Fruit fly (Drosophila melanogaster) whole organism, embryonic: ENCODE data around the gene CG43137.

Experiments used
- B-H1 ChIP-seq: fragments of 200-800 bp; sonication (Bioruptor generic); IDR thresholded peaks from 3 replicates; pipeline ENCODE4 v1.3.6; 2022; ENCODE audit warnings: missing biosample characterization, missing genetic modification characterization
- B-H2 ChIP-seq: fragments of 200-800 bp; sonication (Bioruptor generic); optimal IDR thresholded peaks from 2 replicates; lab custom pipeline; 2018; ENCODE audit warnings: missing biosample characterization, mild to moderate bottlenecking, missing genetic modification characterization
- CG11085 ChIP-seq: fragments of 200-800 bp; sonication (Bioruptor generic); IDR thresholded peaks from 2 replicates; pipeline ENCODE4 v1.3.6; 2022; ENCODE audit warnings: missing biosample characterization, missing genetic modification characterization
- CG12104 ChIP-seq: fragments of 200-800 bp; sonication (Bioruptor generic); optimal IDR thresholded peaks from 3 replicates; lab custom pipeline; 2016; ENCODE audit warnings: missing biosample characterization, missing genetic modification characterization
- CG12155 ChIP-seq: fragments of 200-800 bp; sonication (Bioruptor generic); optimal IDR thresholded peaks from 3 replicates; lab custom pipeline; 2016; ENCODE audit warnings: missing biosample characterization, missing genetic modification characterization
- CG12744 ChIP-seq: fragments of 200-800 bp; sonication (Bioruptor generic); optimal IDR thresholded peaks from 2 replicates; lab custom pipeline; 2016; ENCODE audit warnings: missing biosample characterization, missing genetic modification characterization
- CG1529 ChIP-seq: fragments of 200-800 bp; sonication (Bioruptor generic); optimal IDR thresholded peaks from 3 replicates; lab custom pipeline; 2018; ENCODE audit warnings: missing biosample characterization, missing genetic modification characterization
- CG15514 ChIP-seq: fragments of 200-800 bp; sonication (Bioruptor generic); optimal IDR thresholded peaks from 3 replicates; lab custom pipeline; 2017; ENCODE audit warnings: missing biosample characterization, missing genetic modification characterization, mild to moderate bottlenecking, moderate library complexity, missing genetic modification reagents
- CG1603 ChIP-seq: fragments of 200-800 bp; sonication (Bioruptor generic); optimal IDR thresholded peaks from 2 replicates; lab custom pipeline; 2019; ENCODE audit warnings: missing biosample characterization, mild to moderate bottlenecking, missing genetic modification characterization, moderate library complexity
- CG16815 ChIP-seq: fragments of 200-800 bp; sonication (Bioruptor generic); optimal IDR thresholded peaks from 3 replicates; lab custom pipeline; 2017; ENCODE audit warnings: missing biosample characterization, mild to moderate bottlenecking, missing genetic modification characterization
- CG16863 ChIP-seq: fragments of 200-800 bp; sonication (Bioruptor generic); optimal IDR thresholded peaks from 3 replicates; lab custom pipeline; 2016; ENCODE audit warnings: missing biosample characterization, missing genetic modification characterization
- CG18011 ChIP-seq: fragments of 200-800 bp; sonication (Bioruptor generic); optimal IDR thresholded peaks from 2 replicates; lab custom pipeline; 2017; ENCODE audit warnings: missing biosample characterization, missing genetic modification characterization, mild to moderate bottlenecking, moderate library complexity, missing genotype
- CG18764 ChIP-seq: fragments of 200-800 bp; sonication (Bioruptor generic); optimal IDR thresholded peaks from 3 replicates; lab custom pipeline; 2016; ENCODE audit warnings: missing biosample characterization, missing genetic modification characterization
- CG30403 ChIP-seq: fragments of 200-800 bp; sonication (Bioruptor generic); optimal IDR thresholded peaks from 3 replicates; lab custom pipeline; 2016; ENCODE audit warnings: missing biosample characterization, missing genetic modification characterization
- CG33557 ChIP-seq: fragments of 200-800 bp; sonication (Bioruptor generic); optimal IDR thresholded peaks from 2 replicates; lab custom pipeline; 2019; ENCODE audit warnings: missing biosample characterization, mild to moderate bottlenecking, missing genetic modification characterization, moderate library complexity
- CG4328 ChIP-seq: fragments of 200-800 bp; sonication (Bioruptor generic); optimal IDR thresholded peaks from 3 replicates; lab custom pipeline; 2017; ENCODE audit warnings: missing biosample characterization, missing genetic modification reagents, missing genetic modification characterization
- CG5245 ChIP-seq: fragments of 200-800 bp; sonication (Bioruptor generic); optimal IDR thresholded peaks from 3 replicates; lab custom pipeline; 2016; ENCODE audit warnings: missing biosample characterization, missing genetic modification characterization
- CG6813 ChIP-seq: fragments of 200-800 bp; sonication (Bioruptor generic); optimal IDR thresholded peaks from 2 replicates; lab custom pipeline; 2017; ENCODE audit warnings: missing biosample characterization, missing genetic modification characterization, mild to moderate bottlenecking, moderate library complexity, missing genetic modification reagents
- CG8290 ChIP-seq, 3 experiments: fragments of 200-800 bp; sonication (Bioruptor generic); optimal IDR thresholded peaks; 2 replicates each; lab custom pipeline; 2016 to 2019; ENCODE audit warnings: missing biosample characterization in 3 of 3, missing genetic modification characterization in 3 of 3, mild to moderate bottlenecking in 2 of 3, moderate library complexity in 1 of 3
- CG9932 ChIP-seq: fragments of 200-800 bp; sonication (Bioruptor generic); IDR thresholded peaks from 2 replicates; pipeline ENCODE4 v1.3.6; 2022; ENCODE audit warnings: missing biosample characterization, missing genetic modification characterization
- CTCF ChIP-seq: fragments of 200-800 bp; sonication (Bioruptor generic); optimal IDR thresholded peaks from 2 replicates; lab custom pipeline; 2017; ENCODE audit warnings: missing biosample characterization, mild to moderate bottlenecking, missing genetic modification characterization, moderate library complexity
- CoRest ChIP-seq: fragments of 200-800 bp; sonication (Bioruptor generic); optimal IDR thresholded peaks from 3 replicates; lab custom pipeline; 2018; ENCODE audit warnings: missing biosample characterization, mild to moderate bottlenecking, missing genetic modification characterization, moderate library complexity
- Dref ChIP-seq: fragments of 200-800 bp; sonication (Bioruptor generic); IDR thresholded peaks from 2 replicates; pipeline ENCODE4 v1.3.6; 2022; ENCODE audit warnings: missing biosample characterization, missing genetic modification characterization
- Drgx ChIP-seq: fragments of 200-800 bp; sonication (Bioruptor generic); IDR thresholded peaks from 2 replicates; pipeline ENCODE4 v1.3.6; 2022; ENCODE audit warnings: missing biosample characterization, missing genetic modification characterization
- ERR ChIP-seq: fragments of 200-800 bp; sonication (Bioruptor generic); optimal IDR thresholded peaks from 2 replicates; lab custom pipeline; 2016; ENCODE audit warnings: missing biosample characterization, missing genetic modification characterization
- Eip74EF ChIP-seq, 2 experiments: fragments of 200-800 bp in 1 of 2; fragments of >200 bp in 1 of 2; sonication (Bioruptor generic) in 1 of 2; optimal IDR thresholded peaks; 2 replicates each; lab custom pipeline; 2017 to 2019; ENCODE audit warnings: missing biosample characterization in 2 of 2, missing genetic modification characterization in 2 of 2, mild to moderate bottlenecking in 1 of 2, moderate library complexity in 1 of 2
- HLH54F ChIP-seq: fragments of 200-800 bp; sonication (Bioruptor generic); optimal IDR thresholded peaks from 3 replicates; lab custom pipeline; 2016; ENCODE audit warnings: missing biosample characterization, missing genetic modification characterization
- MESR4 ChIP-seq: fragments of 200-800 bp; sonication (Bioruptor generic); optimal IDR thresholded peaks from 2 replicates; lab custom pipeline; 2018; ENCODE audit warnings: missing biosample characterization, mild to moderate bottlenecking, missing genetic modification characterization, moderate library complexity
- Max ChIP-seq: fragments of 200-800 bp; sonication (Bioruptor generic); optimal IDR thresholded peaks from 2 replicates; lab custom pipeline; 2016; ENCODE audit warnings: missing biosample characterization, mild to moderate bottlenecking, missing genetic modification characterization
- Nf-YC ChIP-seq: fragments of 200-800 bp; optimal IDR thresholded peaks from 3 replicates; lab custom pipeline; 2019; ENCODE audit warnings: missing biosample characterization, mild to moderate bottlenecking, missing genetic modification characterization, moderate library complexity
- Oli ChIP-seq: fragments of 200-800 bp; sonication (Bioruptor generic); optimal IDR thresholded peaks from 2 replicates; lab custom pipeline; 2018; ENCODE audit warnings: missing biosample characterization, mild to moderate bottlenecking, missing genetic modification characterization, moderate library complexity
- Pdp1 ChIP-seq, 2 experiments: fragments of 200-800 bp; sonication (Bioruptor generic); optimal IDR thresholded peaks; 3 replicates each; lab custom pipeline; 2016; ENCODE audit warnings: missing biosample characterization in 2 of 2, missing genetic modification characterization in 2 of 2, mild to moderate bottlenecking in 1 of 2, moderate library complexity in 1 of 2
- Rfx ChIP-seq: fragments of 200-800 bp; sonication (Bioruptor generic); IDR thresholded peaks from 2 replicates; pipeline ENCODE4 v1.3.6; 2022; ENCODE audit warnings: missing biosample characterization, missing genetic modification characterization
- Sry-δ ChIP-seq: fragments of 200-800 bp; sonication (Bioruptor generic); optimal IDR thresholded peaks from 2 replicates; lab custom pipeline; 2016; ENCODE audit warnings: missing biosample characterization, missing genetic modification characterization
- Xbp1 ChIP-seq: fragments of 200-800 bp; sonication (Bioruptor generic); optimal IDR thresholded peaks from 3 replicates; lab custom pipeline; 2016; ENCODE audit warnings: missing biosample characterization, mild to moderate bottlenecking, missing genetic modification characterization
- bowl ChIP-seq: fragments of 200-800 bp; sonication (Bioruptor generic); IDR thresholded peaks from 2 replicates; pipeline ENCODE4 v1.3.6; 2022; ENCODE audit warnings: missing biosample characterization, missing genetic modification characterization
- br ChIP-seq: fragments of >200 bp; optimal IDR thresholded peaks from 2 replicates; lab custom pipeline; 2017
- cg ChIP-seq: fragments of 200-800 bp; sonication (Bioruptor generic); optimal IDR thresholded peaks from 3 replicates; lab custom pipeline; 2019; ENCODE audit warnings: missing biosample characterization, mild to moderate bottlenecking, missing genetic modification characterization, moderate library complexity
- chm ChIP-seq: fragments of 200-800 bp; sonication (Bioruptor generic); IDR thresholded peaks from 2 replicates; pipeline ENCODE4 v1.3.6; 2022; ENCODE audit warnings: missing biosample characterization, missing genetic modification characterization
- chn ChIP-seq: fragments of 200-800 bp; sonication (Bioruptor generic); optimal IDR thresholded peaks from 2 replicates; lab custom pipeline; 2016; ENCODE audit warnings: missing biosample characterization, missing genetic modification characterization
- gcm2 ChIP-seq: fragments of 200-800 bp; sonication (Bioruptor generic); optimal IDR thresholded peaks from 2 replicates; lab custom pipeline; 2016; ENCODE audit warnings: missing biosample characterization, missing genetic modification characterization
- grau ChIP-seq: fragments of 200-800 bp; optimal IDR thresholded peaks from 3 replicates; lab custom pipeline; 2019; ENCODE audit warnings: missing biosample characterization, mild to moderate bottlenecking, missing genetic modification characterization, moderate library complexity
- grn ChIP-seq: fragments of 200-800 bp; sonication (Bioruptor generic); optimal IDR thresholded peaks from 3 replicates; lab custom pipeline; 2017; ENCODE audit warnings: missing biosample characterization, missing genetic modification characterization
- ind ChIP-seq: fragments of 200-800 bp; sonication (Bioruptor generic); optimal IDR thresholded peaks from 3 replicates; lab custom pipeline; 2016; ENCODE audit warnings: missing biosample characterization, missing genetic modification characterization
- kah ChIP-seq: fragments of 200-800 bp; sonication (Bioruptor generic); optimal IDR thresholded peaks from 2 replicates; lab custom pipeline; 2018; ENCODE audit warnings: missing biosample characterization, mild to moderate bottlenecking, missing genetic modification characterization
- kay ChIP-seq: fragments of 200-800 bp; sonication (Bioruptor generic); optimal IDR thresholded peaks from 2 replicates; lab custom pipeline; 2016; ENCODE audit warnings: missing biosample characterization, missing genetic modification characterization
- luna ChIP-seq: fragments of 200-800 bp; sonication (Bioruptor generic); optimal IDR thresholded peaks from 2 replicates; lab custom pipeline; 2016; ENCODE audit warnings: missing biosample characterization, missing genetic modification characterization
- nau ChIP-seq: fragments of 200-800 bp; sonication (Bioruptor generic); optimal IDR thresholded peaks from 3 replicates; lab custom pipeline; 2017; ENCODE audit warnings: missing biosample characterization, mild to moderate bottlenecking, missing genetic modification characterization, missing genetic modification reagents
- p53 ChIP-seq: fragments of 200-800 bp; sonication (Bioruptor generic); optimal IDR thresholded peaks from 2 replicates; lab custom pipeline; 2016; ENCODE audit warnings: missing biosample characterization, missing genetic modification characterization
- tin ChIP-seq: fragments of 200-800 bp; sonication (Bioruptor generic); optimal IDR thresholded peaks from 3 replicates; lab custom pipeline; 2016; ENCODE audit warnings: missing biosample characterization, missing genetic modification characterization
- tna ChIP-seq: fragments of 200-800 bp; sonication (Bioruptor generic); IDR thresholded peaks from 2 replicates; pipeline ENCODE4 v1.3.6; 2022; ENCODE audit warnings: missing biosample characterization, missing genetic modification characterization; ENCODE audit not compliant: partially characterized antibody
- vvl ChIP-seq: fragments of 200-800 bp; sonication (Bioruptor generic); IDR thresholded peaks from 2 replicates; pipeline ENCODE4 v1.3.6; 2022; ENCODE audit warnings: missing biosample characterization, missing genetic modification characterization

The CG43137 gene

DNA sequence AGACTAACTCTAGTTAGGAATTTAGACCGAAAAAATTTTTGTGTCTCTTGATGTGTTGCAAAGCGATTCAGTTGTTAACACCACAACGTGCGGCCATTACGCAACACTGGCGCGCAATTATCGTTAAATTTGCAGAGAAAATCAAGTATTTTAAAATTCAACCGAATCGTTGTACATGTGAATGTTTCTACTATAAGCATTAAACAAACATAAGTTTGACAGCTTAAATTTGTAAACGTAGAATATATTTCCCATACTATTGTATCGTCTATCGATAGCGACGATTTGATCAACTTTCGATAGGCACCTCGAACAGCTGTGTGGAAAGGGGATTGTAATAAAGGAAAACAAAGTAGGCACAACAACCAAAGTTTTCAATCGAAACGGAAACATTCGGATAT is 14.6 kb upstream of the CG43137 start, which contains the start of the genes Usp30 and CG16721 (continued):
- no peak for TF ChIP-seq bowl (GFP tag; lab: Robert Waterston, UW)
- TF ChIP-seq ind (GFP tag; lab: Kevin White, UChicago) = peak; percentile 42
- TF ChIP-seq CG1529 = no peak
- no peak for TF ChIP-seq br (lab: Kevin White, UChicago)
- no peak for TF ChIP-seq ERR (GFP tag; lab: Kevin White, UChicago)
- peak; percentile 71 for TF ChIP-seq CG15514
- peak; percentile 75 for TF ChIP-seq MESR4
- TF ChIP-seq grn (GFP tag; lab: Kevin White, UChicago) = no peak
- peak; percentile 78 for TF ChIP-seq CG1603 (tag; lab: Kevin White, UChicago)
- TF ChIP-seq Pdp1 (GFP tag; optimal IDR thresholded peaks at IDR 0.05; lab: Kevin White, UChicago) = peak; percentile 2 to 87
- no peak for TF ChIP-seq CG5245 (GFP tag; lab: Kevin White, UChicago)
- peak; percentile 68 for TF ChIP-seq Rfx (GFP tag; lab: Robert Waterston, UW)
- TF ChIP-seq kay (GFP tag; lab: Kevin White, UChicago) = peak; percentile 8
- no peak for TF ChIP-seq CG18764 (GFP tag; lab: Kevin White, UChicago)
- no peak for TF ChIP-seq Drgx (GFP tag; lab: Robert Waterston, UW)
- TF ChIP-seq CG8290 (GFP tag; optimal IDR thresholded peaks at IDR 0.05; lab: Kevin White, UChicago) = peak; percentile 77
- peak in 1 of 2 experiments; percentile 42 for TF ChIP-seq CG8290 (tag; optimal IDR thresholded peaks at IDR 0.05; lab: Kevin White, UChicago)
- peak; percentile 67 for TF ChIP-seq HLH54F (GFP tag; lab: Kevin White, UChicago)
- TF ChIP-seq CG30403 (GFP tag; lab: Kevin White, UChicago) = peak; percentile 51
- TF ChIP-seq Sry-δ (GFP tag; lab: Kevin White, UChicago) = peak; percentile 75
- peak; percentile 74 for TF ChIP-seq vvl
- no peak for TF ChIP-seq Oli (tag; lab: Kevin White, UChicago)
- no peak for TF ChIP-seq B-H1 (GFP tag; lab: Robert Waterston, UW)
- peak; percentile 41 for TF ChIP-seq CG12155 (GFP tag; lab: Kevin White, UChicago)
- TF ChIP-seq cg (GFP tag; lab: Kevin White, UChicago) = no peak
- TF ChIP-seq chn = peak; percentile 55
- peak; percentile 64 for TF ChIP-seq Dref (GFP tag; lab: Robert Waterston, UW)
- no peak for TF ChIP-seq p53
- no peak for TF ChIP-seq CG16815 (GFP tag; lab: Kevin White, UChicago)
- TF ChIP-seq Max (GFP tag; lab: Kevin White, UChicago) = peak; percentile 39
- no peak for TF ChIP-seq gcm2 (GFP tag; lab: Kevin White, UChicago)
- peak; percentile 66; the same call in 1 of the 2 replicates for TF ChIP-seq tna (GFP tag; lab: Robert Waterston, UW)
- peak; percentile 39 for TF ChIP-seq Nf-YC (tag; lab: Kevin White, UChicago)
- peak; percentile 2 for TF ChIP-seq luna (GFP tag; lab: Kevin White, UChicago)
- peak; percentile 71 for TF ChIP-seq CG9932
- peak; percentile 40 for TF ChIP-seq Xbp1 (GFP tag; lab: Kevin White, UChicago)
- TF ChIP-seq chm = no peak
- TF ChIP-seq kah = no peak
- peak; percentile 37 for TF ChIP-seq tin (GFP tag; lab: Kevin White, UChicago)
- peak; percentile 13 for TF ChIP-seq CG4328 (GFP tag; lab: Kevin White, UChicago)
- no peak for TF ChIP-seq CG6813 (GFP tag; lab: Kevin White, UChicago)
- TF ChIP-seq CTCF = peak; percentile 41
- TF ChIP-seq CG16863 (GFP tag; lab: Kevin White, UChicago) = peak; percentile 40
- TF ChIP-seq B-H2 = peak; percentile 60
- TF ChIP-seq CG12744 (GFP tag; lab: Kevin White, UChicago) = peak; percentile 34
- no peak for TF ChIP-seq CoRest (tag; lab: Kevin White, UChicago)
- no peak for TF ChIP-seq nau (GFP tag; lab: Kevin White, UChicago)
- peak; percentile 29 for TF ChIP-seq CG18011 (GFP tag; lab: Kevin White, UChicago)
- TF ChIP-seq CG12104 (GFP tag; lab: Kevin White, UChicago) = no peak
- peak; percentile 50 for TF ChIP-seq grau (tag; lab: Kevin White, UChicago)
- peak; percentile 21 for TF ChIP-seq CG33557 (GFP tag; lab: Kevin White, UChicago)
- TF ChIP-seq Eip74EF (GFP tag; optimal IDR thresholded peaks at IDR 0.05; lab: Kevin White, UChicago) = no peak
- TF ChIP-seq CG11085 (GFP tag; lab: Robert Waterston, UW) = no peak
